Worm (Caenorhabditis elegans) whole organism, mixed stage, embryonic: ENCODE data around the gene lact-6.

Experiments used
- M03D4.4 ChIP-seq: sonication (generic microtip); optimal IDR thresholded peaks from 2 replicates; lab custom pipeline; 2017; ENCODE audit warnings: mild to moderate bottlenecking, missing genetic modification characterization, missing compliant biosample characterization
- blmp-1 ChIP-seq: fragments of 150-350 bp; optimal IDR thresholded peaks from 2 replicates; lab custom pipeline; 2014; ENCODE audit warnings: missing biosample characterization, missing genetic modification characterization
- ceh-39 ChIP-seq: fragments of 150-350 bp; optimal IDR thresholded peaks from 2 replicates; lab custom pipeline; 2014; ENCODE audit warnings: missing biosample characterization, missing genetic modification characterization
- ceh-43 ChIP-seq: fragments of 200-800 bp; sonication (Bioruptor generic); optimal IDR thresholded peaks from 2 replicates; lab custom pipeline; 2018; ENCODE audit warnings: mild to moderate bottlenecking, missing genetic modification characterization, moderate library complexity, missing compliant biosample characterization
- ceh-83 ChIP-seq: fragments of 200-800 bp; sonication (Bioruptor generic); optimal IDR thresholded peaks from 2 replicates; lab custom pipeline; 2018; ENCODE audit warnings: mild to moderate bottlenecking, missing genetic modification characterization, missing compliant biosample characterization
- ces-1 ChIP-seq: fragments of 150-350 bp; optimal IDR thresholded peaks from 2 replicates; lab custom pipeline; 2014; ENCODE audit warnings: missing biosample characterization, missing genetic modification reagents, missing genetic modification characterization
- cnd-1 ChIP-seq: fragments of 200-800 bp; sonication (Bioruptor generic); optimal IDR thresholded peaks from 2 replicates; lab custom pipeline; 2018; ENCODE audit warnings: mild to moderate bottlenecking, missing genetic modification characterization, missing compliant biosample characterization
- elt-1 ChIP-seq: sonication (generic microtip); optimal IDR thresholded peaks from 2 replicates; lab custom pipeline; 2017; ENCODE audit warnings: missing genetic modification characterization, mild to moderate bottlenecking, missing compliant biosample characterization, antibody characterized with exemption, moderate library complexity, borderline replicate concordance; ENCODE audit not compliant: insufficient read depth
- elt-3 ChIP-seq: fragments of 150-350 bp; optimal IDR thresholded peaks from 2 replicates; lab custom pipeline; 2014; ENCODE audit warnings: missing biosample characterization, missing genetic modification characterization
- flh-1 ChIP-seq: fragments of 200-800 bp; sonication (Bioruptor generic); optimal IDR thresholded peaks from 2 replicates; lab custom pipeline; 2018; ENCODE audit warnings: mild to moderate bottlenecking, missing genetic modification characterization, moderate library complexity, missing compliant biosample characterization
- ham-2 ChIP-seq: fragments of 200-800 bp; sonication (Bioruptor generic); optimal IDR thresholded peaks from 2 replicates; lab custom pipeline; 2018; ENCODE audit warnings: mild to moderate bottlenecking, missing genetic modification characterization, missing compliant biosample characterization
- hlh-1 ChIP-seq: fragments of 150-350 bp; optimal IDR thresholded peaks from 2 replicates; lab custom pipeline; 2014; ENCODE audit warnings: missing biosample characterization, missing genetic modification reagents, missing genetic modification characterization
- lin-13 ChIP-seq: fragments of 150-350 bp; optimal IDR thresholded peaks from 2 replicates; lab custom pipeline; 2014; ENCODE audit warnings: missing biosample characterization, missing genetic modification characterization
- lin-32 ChIP-seq: fragments of 200-800 bp; sonication (Bioruptor generic); optimal IDR thresholded peaks from 2 replicates; lab custom pipeline; 2018; ENCODE audit warnings: mild to moderate bottlenecking, missing genetic modification characterization, missing compliant biosample characterization
- lsy-2 ChIP-seq: fragments of 150-350 bp; optimal IDR thresholded peaks from 2 replicates; lab custom pipeline; 2014; ENCODE audit warnings: missing biosample characterization, missing genetic modification characterization
- mep-1 ChIP-seq: fragments of 150-350 bp; optimal IDR thresholded peaks from 2 replicates; lab custom pipeline; 2017; ENCODE audit warnings: missing biosample characterization, missing genetic modification reagents, missing genetic modification characterization, inconsistent platforms
- mls-2 ChIP-seq: sonication (generic microtip); optimal IDR thresholded peaks from 2 replicates; lab custom pipeline; 2016; ENCODE audit warnings: mild to moderate bottlenecking, missing genetic modification characterization, moderate library complexity, missing compliant biosample characterization
- nhr-2 ChIP-seq: fragments of 150-350 bp; optimal IDR thresholded peaks from 2 replicates; lab custom pipeline; 2014; ENCODE audit warnings: missing biosample characterization, missing genetic modification characterization
- nhr-237 ChIP-seq: fragments of 150-350 bp; optimal IDR thresholded peaks from 2 replicates; lab custom pipeline; 2014; ENCODE audit warnings: missing biosample characterization, missing genetic modification characterization
- nhr-28 ChIP-seq: fragments of 150-350 bp; optimal IDR thresholded peaks from 2 replicates; lab custom pipeline; 2014; ENCODE audit warnings: missing biosample characterization, missing genetic modification characterization
- nhr-76 ChIP-seq: sonication (generic microtip); optimal IDR thresholded peaks from 2 replicates; lab custom pipeline; 2017; ENCODE audit warnings: missing biosample characterization, missing genetic modification characterization
- pha-4 ChIP-seq: fragments of 150-350 bp; optimal IDR thresholded peaks from 2 replicates; lab custom pipeline; 2018; ENCODE audit warnings: missing biosample characterization, missing genetic modification reagents, missing genetic modification characterization
- snpc-4 ChIP-seq: fragments of 150-350 bp; optimal IDR thresholded peaks from 2 replicates; lab custom pipeline; 2014; ENCODE audit warnings: missing biosample characterization, missing genetic modification characterization
- sptf-1 ChIP-seq: sonication (generic microtip); optimal IDR thresholded peaks from 2 replicates; lab custom pipeline; 2017; ENCODE audit warnings: mild to moderate bottlenecking, missing genetic modification characterization, moderate library complexity, missing compliant biosample characterization
- tbx-8 ChIP-seq: fragments of 200-800 bp; sonication (Bioruptor generic); optimal IDR thresholded peaks from 2 replicates; lab custom pipeline; 2018; ENCODE audit warnings: mild to moderate bottlenecking, missing genetic modification characterization, moderate library complexity, missing compliant biosample characterization
- unc-120 ChIP-seq: sonication (generic microtip); optimal IDR thresholded peaks from 2 replicates; lab custom pipeline; 2017; ENCODE audit warnings: missing genetic modification characterization, missing compliant biosample characterization; ENCODE audit not compliant: poor library complexity, severe bottlenecking
- unc-39 ChIP-seq: fragments of 150-350 bp; optimal IDR thresholded peaks from 2 replicates; lab custom pipeline; 2014; ENCODE audit warnings: missing biosample characterization, missing genetic modification characterization
- unc-62 ChIP-seq: fragments of 150-350 bp; optimal IDR thresholded peaks from 2 replicates; lab custom pipeline; 2014; ENCODE audit warnings: missing biosample characterization, missing genetic modification reagents, missing genetic modification characterization
- ztf-11 ChIP-seq: fragments of 150-350 bp; optimal IDR thresholded peaks from 2 replicates; lab custom pipeline; 2014; ENCODE audit warnings: missing biosample characterization, missing genetic modification characterization

The lact-6 gene

ce11 chrIV:17453200-17453599 is 22.0 kb upstream of the lact-6 start:
- TF ChIP-seq lsy-2 (tag; lab: Kevin White, UChicago) = no peak
- TF ChIP-seq blmp-1 = peak; percentile 1
- TF ChIP-seq ham-2 (GFP tag; lab: Kevin White, UChicago) = peak; percentile 37
- TF ChIP-seq nhr-76 (tag; lab: Kevin White, UChicago) = no peak
- TF ChIP-seq nhr-2 (tag; lab: Kevin White, UChicago) = no peak
- TF ChIP-seq, all 35 proteins: peak for 2

ce11 chrIV:17450443-17450842 is 19.3 kb upstream of the lact-6 start, which contains the start of gene F11E6.8:
Gene F11E6.8 (minus strand): TSS chrIV:17450543.
- TF ChIP-seq M03D4.4 (no peak), nhr-2 (tag; lab: Kevin White, UChicago) (no peak), ham-2 (GFP tag; lab: Kevin White, UChicago) (no peak), unc-62 (no peak), sptf-1 (tag; lab: Kevin White, UChicago) (no peak), nhr-76 (tag; lab: Kevin White, UChicago) (no peak), elt-3 (tag; lab: Kevin White, UChicago) (no peak)

- TF ChIP-seq sptf-1 (tag; lab: Kevin White, UChicago) = no peak
- TF ChIP-seq tbx-8 = no peak
- TF ChIP-seq lin-32 = no peak
- no peak for TF ChIP-seq elt-1 (tag; lab: Kevin White, UChicago)
- no peak for TF ChIP-seq ceh-83 (GFP tag; lab: Kevin White, UChicago)
- TF ChIP-seq mls-2 (tag; lab: Kevin White, UChicago) = no peak
- TF ChIP-seq blmp-1 = no peak
- TF ChIP-seq nhr-76 (tag; lab: Kevin White, UChicago) = no peak
- no peak for TF ChIP-seq hlh-1 (tag; lab: Kevin White, UChicago)
- no peak for TF ChIP-seq lin-13 (tag; lab: Kevin White, UChicago)
- no peak for TF ChIP-seq ztf-11 (tag; lab: Kevin White, UChicago)
- TF ChIP-seq M03D4.4 = no peak
- no peak for TF ChIP-seq unc-120 (tag; lab: Kevin White, UChicago)
- no peak for TF ChIP-seq snpc-4
- no peak for TF ChIP-seq unc-39
- no peak for TF ChIP-seq ceh-39
- no peak for TF ChIP-seq nhr-28
- TF ChIP-seq mep-1 (tag; lab: Kevin White, UChicago) = no peak
- TF ChIP-seq, all 35 proteins: peak for 0
Measured at ce11 chrIV:17448319-17448718, 17.1 kb upstream of the lact-6 start.

ce11 chrIV:17442503-17442902 is 11.3 kb upstream of the lact-6 start, which contains the start of gene F11E6.11:
Gene F11E6.11 (plus strand): TSS chrIV:17442827.
- TF ChIP-seq mep-1 (tag; lab: Kevin White, UChicago) (no peak), unc-120 (tag; lab: Kevin White, UChicago) (no peak), ceh-43 (no peak), mls-2 (tag; lab: Kevin White, UChicago) (no peak), ham-2 (GFP tag; lab: Kevin White, UChicago) (no peak), ztf-11 (tag; lab: Kevin White, UChicago) (no peak), ceh-83 (GFP tag; lab: Kevin White, UChicago) (no peak), pha-4 (no peak), nhr-237 (tag; lab: Kevin White, UChicago) (no peak), unc-62 (no peak), unc-39 (no peak), lsy-2 (tag; lab: Kevin White, UChicago) (no peak)

- TF ChIP-seq flh-1 (GFP tag; lab: Kevin White, UChicago) (no peak), nhr-2 (tag; lab: Kevin White, UChicago) (no peak), ham-2 (GFP tag; lab: Kevin White, UChicago) (no peak), ces-1 (GFP tag; lab: Kevin White, UChicago) (no peak), tbx-8 (no peak), elt-3 (tag; lab: Kevin White, UChicago) (no peak), sptf-1 (tag; lab: Kevin White, UChicago) (no peak), pha-4 (no peak)
Measured at ce11 chrIV:17441260-17441659, 10.1 kb upstream of the lact-6 start.

ce11 chrIV:17440417-17440816 is 9.2 kb upstream of the lact-6 start, which contains the start of gene F08A7.1:
Gene F08A7.1 (plus strand): TSS chrIV:17440607.
- TF ChIP-seq cnd-1 (tag; lab: Kevin White, UChicago) (no peak), elt-1 (tag; lab: Kevin White, UChicago) (no peak), lsy-2 (tag; lab: Kevin White, UChicago) (no peak), flh-1 (GFP tag; lab: Kevin White, UChicago) (no peak), nhr-2 (tag; lab: Kevin White, UChicago) (no peak), ceh-43 (no peak), nhr-237 (tag; lab: Kevin White, UChicago) (no peak), tbx-8 (no peak), ceh-83 (GFP tag; lab: Kevin White, UChicago) (no peak), M03D4.4 (no peak)
